Worm (Caenorhabditis elegans) whole organism, late embryonic: ENCODE results near the gene C27F2.6.

Source experiments
- T23F11.4 ChIP-seq: fragments of 200-800 bp; sonication (Bioruptor generic); optimal IDR thresholded peaks from 2 replicates; lab custom pipeline; 2018; ENCODE audit warnings: mild to moderate bottlenecking, missing genetic modification characterization, missing compliant biosample characterization
- ceh-31 ChIP-seq: sonication (generic microtip); optimal IDR thresholded peaks from 2 replicates; lab custom pipeline; 2016; ENCODE audit warnings: missing genetic modification characterization, missing compliant biosample characterization
- ceh-48 ChIP-seq: sonication (generic microtip); optimal IDR thresholded peaks from 2 replicates; lab custom pipeline; 2016; ENCODE audit warnings: missing genetic modification characterization, inconsistent platforms, missing compliant biosample characterization
- dve-1 ChIP-seq: sonication (generic microtip); optimal IDR thresholded peaks from 2 replicates; lab custom pipeline; 2017; ENCODE audit warnings: antibody characterized with exemption, mild to moderate bottlenecking, missing genetic modification characterization, missing compliant biosample characterization
- hlh-15 ChIP-seq: sonication (generic microtip); optimal IDR thresholded peaks from 2 replicates; lab custom pipeline; 2016; ENCODE audit warnings: missing genetic modification characterization, missing compliant biosample characterization
- nhr-11 ChIP-seq: fragments of 150-350 bp; optimal IDR thresholded peaks from 2 replicates; lab custom pipeline; 2014; ENCODE audit warnings: missing biosample characterization, missing genetic modification characterization
- pag-3 ChIP-seq: sonication (generic microtip); optimal IDR thresholded peaks from 2 replicates; lab custom pipeline; 2016; ENCODE audit warnings: missing compliant biosample characterization, missing genetic modification characterization, borderline replicate concordance
- pha-2 ChIP-seq: sonication (generic microtip); optimal IDR thresholded peaks from 2 replicates; lab custom pipeline; 2017; ENCODE audit warnings: mild to moderate bottlenecking, missing genetic modification characterization, missing compliant biosample characterization
- pqm-1 ChIP-seq: sonication (generic microtip); optimal IDR thresholded peaks from 2 replicates; lab custom pipeline; 2016; ENCODE audit warnings: missing genetic modification characterization, missing compliant biosample characterization
- syd-9 ChIP-seq: sonication (generic microtip); optimal IDR thresholded peaks from 2 replicates; lab custom pipeline; 2016; ENCODE audit warnings: mild to moderate bottlenecking, missing genetic modification characterization, moderate library complexity, missing compliant biosample characterization
- unc-55 ChIP-seq: sonication (generic microtip); optimal IDR thresholded peaks from 2 replicates; lab custom pipeline; 2017; ENCODE audit warnings: missing biosample characterization, missing genetic modification reagents, missing genetic modification characterization

DNA sequence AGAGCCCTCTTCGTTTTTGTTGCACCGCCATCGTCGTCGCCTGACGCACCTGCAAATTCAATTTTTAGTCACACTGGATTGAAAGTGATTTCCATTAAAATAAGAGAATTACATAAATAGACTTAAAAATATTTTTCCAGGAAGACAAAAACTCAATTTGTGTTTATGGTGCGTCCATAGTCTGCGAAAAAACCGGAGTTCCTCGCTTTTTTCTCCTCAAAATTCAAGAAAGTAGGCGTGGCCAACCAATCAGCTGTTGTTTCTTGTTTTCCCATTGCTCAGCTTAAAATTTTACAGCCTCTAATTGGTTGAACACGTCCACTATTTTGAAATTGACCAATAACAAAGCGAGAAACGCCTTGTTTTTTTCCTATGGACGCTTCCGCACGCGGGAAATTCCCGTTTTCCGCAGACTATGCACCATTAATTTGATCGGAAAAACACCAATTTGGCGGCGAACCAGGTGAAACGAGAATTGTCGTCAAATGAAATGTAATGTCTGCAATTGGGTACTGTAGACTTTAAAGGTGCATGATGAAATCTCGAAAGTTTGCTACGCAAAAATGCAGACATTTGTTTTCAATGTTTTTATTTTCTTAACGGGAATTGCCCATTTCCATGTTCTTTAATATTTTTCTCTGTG is 4.3 kb upstream of the C27F2.6 start, which contains the start of gene C27F2.7:
- no peak for TF ChIP-seq dve-1 (tag; lab: Kevin White, UChicago)
- no peak for TF ChIP-seq pha-2 (tag; lab: Kevin White, UChicago)
- no peak for TF ChIP-seq nhr-11 (tag; lab: Kevin White, UChicago)
- TF ChIP-seq pqm-1 (tag; lab: Kevin White, UChicago), result no peak
- no peak for TF ChIP-seq ceh-31 (tag; lab: Kevin White, UChicago)
- TF ChIP-seq pag-3 (tag; lab: Kevin White, UChicago), result no peak
- TF ChIP-seq unc-55, result no peak
- no peak for TF ChIP-seq T23F11.4 (GFP tag; lab: Kevin White, UChicago)
- TF ChIP-seq hlh-15 (tag; lab: Kevin White, UChicago), result no peak
- no peak for TF ChIP-seq ceh-48 (tag; lab: Kevin White, UChicago)
- TF ChIP-seq syd-9 (tag; lab: Kevin White, UChicago), result no peak
